Worm (Caenorhabditis elegans): ENCODE data around the gene lido-13.

lido-13 gene

ce11 chrII:3045422-3045821, 8.7 kb downstream of the lido-13 start:
- no peak for TF ChIP-seq F57A8.1 (GFP tag; optimal IDR thresholded peaks at IDR 0.05)
- no peak for TF ChIP-seq let-607 (tag; optimal IDR thresholded peaks at IDR 0.05)
- no peak for TF ChIP-seq Y53F4B.3 (GFP tag; IDR thresholded peaks at IDR 0.05)
- no peak for TF ChIP-seq ztf-6 (GFP tag; IDR thresholded peaks at IDR 0.05)
- no peak for TF ChIP-seq let-526 (GFP tag; IDR thresholded peaks at IDR 0.05)
- TF ChIP-seq rcor-1 (GFP tag; IDR thresholded peaks at IDR 0.05), result no peak
- TF ChIP-seq ceh-58 (GFP tag; IDR thresholded peaks at IDR 0.05), result no peak
- TF ChIP-seq attf-3 (GFP tag; conservative IDR thresholded peaks at IDR 0.05), result 0 out of 2 replicates have a peak, but pooled peaks have one; percentile 20
- no peak for TF ChIP-seq mel-28 (tag; optimal IDR thresholded peaks at IDR 0.05; ENCODE audit: borderline replicate concordance)
- no peak for TF ChIP-seq pha-4 (tag; optimal IDR thresholded peaks at IDR 0.05)
- TF ChIP-seq lag-1 (GFP tag; IDR thresholded peaks at IDR 0.05), result no peak
- TF ChIP-seq zfh-2 (GFP tag; conservative IDR thresholded peaks at IDR 0.05), result peak; percentile 85
- TF ChIP-seq atf-7 (tag; optimal IDR thresholded peaks at IDR 0.05), result no peak

ce11 chrII:3044023-3044422, 10.1 kb downstream of the lido-13 start, which contains the start of gene sri-29:
Gene sri-29, plus strand, starts transcription at chrII:3044323.
- TF ChIP-seq C06A6.2 (GFP tag; conservative IDR thresholded peaks at IDR 0.05) (no peak), F57C9.4 (tag; optimal IDR thresholded peaks at IDR 0.05) (no peak), pbrm-1 (GFP tag; IDR thresholded peaks at IDR 0.05) (no peak), aptf-3 (GFP tag; IDR thresholded peaks at IDR 0.05) (no peak), ztf-18 (tag; optimal IDR thresholded peaks at IDR 0.05) (no peak), nhr-80 (tag; optimal IDR thresholded peaks at IDR 0.05) (no peak), D2030.7 (GFP tag; IDR thresholded peaks at IDR 0.05) (no peak), unc-130 (GFP tag; optimal IDR thresholded peaks at IDR 0.05) (no peak), snpc-3.4 (tag; optimal IDR thresholded peaks at IDR 0.05) (no peak), zim-3 (tag; optimal IDR thresholded peaks at IDR 0.05) (no peak), madf-3 (GFP tag; IDR thresholded peaks at IDR 0.05) (no peak), ama-1 (optimal IDR thresholded peaks at IDR 0.05) (no peak), ama-1 (GFP tag; optimal IDR thresholded peaks at IDR 0.05) (no peak)

ce11 chrII:3043358-3043757, 10.8 kb downstream of the lido-13 start, which contains the start of gene B0454.8:
Gene B0454.8, minus strand, starts transcription at chrII:3043458.
- no peak for TF ChIP-seq attf-6 (GFP tag; IDR thresholded peaks at IDR 0.05)
- TF ChIP-seq F57C9.4 (tag; optimal IDR thresholded peaks at IDR 0.05), result no peak
- no peak for TF ChIP-seq ztf-26 (tag; optimal IDR thresholded peaks at IDR 0.05)
- no peak for TF ChIP-seq repo-1 (tag; optimal IDR thresholded peaks at IDR 0.05)
- no peak for TF ChIP-seq madf-6 (GFP tag; IDR thresholded peaks at IDR 0.05)
- no peak for TF ChIP-seq Y95B8A.8 (GFP tag; IDR thresholded peaks at IDR 0.05)
- TF ChIP-seq ZK185.1 (tag; optimal IDR thresholded peaks at IDR 0.05; ENCODE audit: poor library complexity, severe bottlenecking), result no peak
- TF ChIP-seq bed-2 (GFP tag; IDR thresholded peaks at IDR 0.05), result no peak
- no peak for TF ChIP-seq F33H1.4 (GFP tag; IDR thresholded peaks at IDR 0.05)
- TF ChIP-seq lin-35 (GFP tag; optimal IDR thresholded peaks at IDR 0.05), result no peak
- no peak for TF ChIP-seq mes-4 (tag; optimal IDR thresholded peaks at IDR 0.05)
- TF ChIP-seq B0261.1 (tag; optimal IDR thresholded peaks at IDR 0.05), result no peak
